Fruit fly (Drosophila melanogaster) whole organism, prepupa: ENCODE measurements around the gene Ranbp16.

ENCODE experiments used
- CG11902 ChIP-seq: fragments of 200-800 bp; sonication (Bioruptor generic); optimal IDR thresholded peaks from 3 replicates; lab custom pipeline; 2016; ENCODE audit warnings: missing biosample characterization, missing genetic modification characterization
- CG1621 ChIP-seq: fragments of 200-800 bp; sonication (Bioruptor generic); optimal IDR thresholded peaks from 3 replicates; lab custom pipeline; 2018; ENCODE audit warnings: missing biosample characterization, mild to moderate bottlenecking, missing genetic modification characterization
- CG6276 ChIP-seq: fragments of 200-800 bp; sonication (Bioruptor generic); optimal IDR thresholded peaks from 2 replicates; lab custom pipeline; 2017; ENCODE audit warnings: missing biosample characterization, mild to moderate bottlenecking, missing genetic modification characterization
- CG8319 ChIP-seq: fragments of 200-800 bp; sonication (Bioruptor generic); optimal IDR thresholded peaks from 3 replicates; lab custom pipeline; 2016; ENCODE audit warnings: missing biosample characterization, missing genetic modification characterization
- Eip93F ChIP-seq: fragments of 200-800 bp; sonication (Bioruptor generic); optimal IDR thresholded peaks from 2 replicates; lab custom pipeline; 2016; ENCODE audit warnings: missing biosample characterization, mild to moderate bottlenecking, missing genetic modification characterization
- Sox15 ChIP-seq: fragments of 200-800 bp; sonication (Bioruptor generic); optimal IDR thresholded peaks from 3 replicates; lab custom pipeline; 2016; ENCODE audit warnings: missing biosample characterization, missing genetic modification characterization
- dsx ChIP-seq: fragments of 200-800 bp; optimal IDR thresholded peaks from 3 replicates; lab custom pipeline; 2019; ENCODE audit warnings: missing biosample characterization, mild to moderate bottlenecking, missing genetic modification characterization, moderate library complexity; ENCODE audit not compliant: poor library complexity, severe bottlenecking
- spab ChIP-seq: fragments of 200-800 bp; sonication (Bioruptor generic); optimal IDR thresholded peaks from 2 replicates; lab custom pipeline; 2017; ENCODE audit warnings: missing biosample characterization, mild to moderate bottlenecking, missing genetic modification characterization, missing genetic modification reagents
- vri ChIP-seq: fragments of 200-800 bp; sonication (Bioruptor generic); optimal IDR thresholded peaks from 3 replicates; lab custom pipeline; 2016; ENCODE audit warnings: missing biosample characterization, mild to moderate bottlenecking, missing genetic modification characterization

DNA sequence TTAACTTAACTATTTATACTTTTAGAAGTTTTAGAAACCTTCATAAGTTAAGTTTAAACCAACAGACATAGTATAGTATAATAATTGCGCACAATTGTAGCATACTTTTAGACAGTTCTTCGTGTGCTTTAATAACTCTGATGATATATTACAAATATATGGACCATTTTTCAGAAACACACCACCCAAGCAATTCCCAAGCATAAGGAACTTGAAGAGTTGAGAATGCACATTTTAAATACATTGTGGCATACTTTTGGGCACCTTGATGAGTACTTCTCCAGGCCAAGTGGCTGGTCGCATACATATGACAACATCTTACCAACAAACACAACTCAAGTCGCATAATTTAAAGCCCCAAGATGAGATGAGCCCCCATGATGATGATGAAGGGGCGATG lies 35.9 kb upstream of the Ranbp16 start:
- no peak for TF ChIP-seq Sox15
- TF ChIP-seq CG6276 = no peak
- TF ChIP-seq spab (GFP tag; lab: Kevin White, UChicago) = no peak
- no peak for TF ChIP-seq dsx (GFP tag; lab: Kevin White, UChicago)
- no peak for TF ChIP-seq vri
- no peak for TF ChIP-seq Eip93F
- no peak for TF ChIP-seq CG1621 (tag; lab: Kevin White, UChicago)
- TF ChIP-seq CG11902 (GFP tag; lab: Kevin White, UChicago) = no peak
- no peak for TF ChIP-seq CG8319
